Fruit fly (Drosophila melanogaster): ENCODE data around the gene Yp3.

Gene Yp3

dm6 chrX:13755152-13755557 lies 4.2 kb upstream of the Yp3 start, which contains the start of gene Pdcd4 (continued):
- no peak for TF ChIP-seq ro (GFP tag; IDR thresholded peaks at IDR 0.05)
- no peak for TF ChIP-seq croc (GFP tag; conservative IDR thresholded peaks at IDR 0.05)
- TF ChIP-seq HLHmδ (GFP tag; optimal IDR thresholded peaks at IDR 0.05), result peak; percentile 2
- TF ChIP-seq CG11560 (tag; IDR thresholded peaks at IDR 0.05), result no peak
- no peak for TF ChIP-seq CTCF (GFP tag; optimal IDR thresholded peaks at IDR 0.05)
- no peak for TF ChIP-seq CG1647 (GFP tag; optimal IDR thresholded peaks at IDR 0.05)
- no peak for TF ChIP-seq gcm2 (GFP tag; optimal IDR thresholded peaks at IDR 0.05)
- no peak for TF ChIP-seq crp (GFP tag; optimal IDR thresholded peaks at IDR 0.05)
- TF ChIP-seq Dref (GFP tag; IDR thresholded peaks at IDR 0.05), result no peak
- no peak for TF ChIP-seq CG6689 (GFP tag; IDR thresholded peaks at IDR 0.05)
- no peak for TF ChIP-seq CG11695 (GFP tag; IDR thresholded peaks at IDR 0.05)
- no peak for TF ChIP-seq jigr1 (GFP tag; IDR thresholded peaks at IDR 0.05)
- peak; percentile 3 for TF ChIP-seq CG11398 (GFP tag; optimal IDR thresholded peaks at IDR 0.05)
- no peak for TF ChIP-seq bab2 (GFP tag; optimal IDR thresholded peaks at IDR 0.05)
- TF ChIP-seq Stat92E (GFP tag; optimal IDR thresholded peaks at IDR 0.05), result no peak
- TF ChIP-seq h (optimal IDR thresholded peaks at IDR 0.05), result no peak
- TF ChIP-seq TFAM (GFP tag; optimal IDR thresholded peaks at IDR 0.05), result no peak
- no peak for TF ChIP-seq CG16815 (GFP tag; optimal IDR thresholded peaks at IDR 0.05)
- no peak for TF ChIP-seq Ada2b (GFP tag; IDR thresholded peaks at IDR 0.05)
- TF ChIP-seq CG2875 (GFP tag; optimal IDR thresholded peaks at IDR 0.05), result no peak
- no peak for TF ChIP-seq btn (GFP tag; optimal IDR thresholded peaks at IDR 0.05)
- peak; percentile 49; the same call in 1 of the 2 replicates for TF ChIP-seq Rfx (GFP tag; IDR thresholded peaks at IDR 0.05)
- TF ChIP-seq CG11247 (GFP tag; IDR thresholded peaks at IDR 0.05), result no peak
- TF ChIP-seq CG3163 (GFP tag; optimal IDR thresholded peaks at IDR 0.05), result peak; percentile 11
- peak; percentile 43 for TF ChIP-seq trem (tag; optimal IDR thresholded peaks at IDR 0.05)
- peak; percentile 16 for TF ChIP-seq BEAF-32 (GFP tag; optimal IDR thresholded peaks at IDR 0.05)
- TF ChIP-seq bigmax (GFP tag; optimal IDR thresholded peaks at IDR 0.05), result peak; percentile 1
- no peak for TF ChIP-seq phol (tag; optimal IDR thresholded peaks at IDR 0.05)
- no peak for TF ChIP-seq CG13775 (GFP tag; optimal IDR thresholded peaks at IDR 0.05)
- no peak for TF ChIP-seq Ptx1 (GFP tag; IDR thresholded peaks at IDR 0.05)
- TF ChIP-seq dan (GFP tag; IDR thresholded peaks at IDR 0.05), result no peak
- TF ChIP-seq HLH4C (GFP tag; IDR thresholded peaks at IDR 0.05; ENCODE audit: partially characterized antibody), result no peak
- TF ChIP-seq CG14667 (GFP tag; IDR thresholded peaks at IDR 0.05), result no peak
- peak; percentile 40 for TF ChIP-seq NC2β (GFP tag; optimal IDR thresholded peaks at IDR 0.05)
- no peak for TF ChIP-seq jing (GFP tag; optimal IDR thresholded peaks at IDR 0.05)
- TF ChIP-seq Dp (GFP tag; optimal IDR thresholded peaks at IDR 0.05), result peak; percentile 31
- TF ChIP-seq CG12155 (GFP tag; optimal IDR thresholded peaks at IDR 0.05), result peak; percentile 44
- no peak for TF ChIP-seq gcm (GFP tag; optimal IDR thresholded peaks at IDR 0.05)
- TF ChIP-seq al (GFP tag; IDR thresholded peaks at IDR 0.05), result no peak
- TF ChIP-seq onecut (GFP tag; IDR thresholded peaks at IDR 0.05), result no peak
- no peak for TF ChIP-seq gem (tag; optimal IDR thresholded peaks at IDR 0.05)
- TF ChIP-seq CG4360 (GFP tag; IDR thresholded peaks at IDR 0.05), result no peak; the same call in 1 of the 2 replicates
- TF ChIP-seq CG8359 (GFP tag; optimal IDR thresholded peaks at IDR 0.05; ENCODE audit: borderline replicate concordance), result no peak
- TF ChIP-seq schlank (tag; optimal IDR thresholded peaks at IDR 0.05), result no peak
- peak; percentile 4 for TF ChIP-seq HmgZ (tag; optimal IDR thresholded peaks at IDR 0.05)
- TF ChIP-seq ash1 (GFP tag; optimal IDR thresholded peaks at IDR 0.05), result no peak
- TF ChIP-seq Hmr (GFP tag; optimal IDR thresholded peaks at IDR 0.05), result peak; percentile 49
- peak; percentile 86 for TF ChIP-seq Med (GFP tag)
- no peak for TF ChIP-seq kni (GFP tag; optimal IDR thresholded peaks at IDR 0.05)
- no peak for TF ChIP-seq dati (GFP tag; IDR thresholded peaks at IDR 0.05)
- TF ChIP-seq ATbp (GFP tag; optimal IDR thresholded peaks at IDR 0.05), result no peak
